Worm (Caenorhabditis elegans) whole organism, early embryonic: Measurements from ENCODE around the gene K01D12.5.

Experiments
- aly-1 ChIP-seq: sonication (generic microtip); optimal IDR thresholded peaks from 2 replicates; lab custom pipeline; 2016; ENCODE audit warnings: missing genetic modification characterization, missing compliant biosample characterization
- ama-1 ChIP-seq: fragments of 150-350 bp; optimal IDR thresholded peaks from 2 replicates; lab custom pipeline; 2014
- ceh-36 ChIP-seq: sonication (generic microtip); optimal IDR thresholded peaks from 2 replicates; lab custom pipeline; 2016; ENCODE audit warnings: missing genetic modification characterization, inconsistent platforms, missing compliant biosample characterization
- ets-7 ChIP-seq: sonication (generic microtip); optimal IDR thresholded peaks from 2 replicates; lab custom pipeline; 2016; ENCODE audit warnings: missing genotype, missing genetic modification characterization, missing compliant biosample characterization
- flt-1 ChIP-seq: fragments of 200-800 bp; sonication (Bioruptor generic); IDR thresholded peaks from 2 replicates; pipeline ENCODE4 v1.3.6; 2022; ENCODE audit warnings: missing genetic modification characterization, missing compliant biosample characterization
- hmg-4 ChIP-seq: fragments of 200-800 bp; sonication (Bioruptor generic); optimal IDR thresholded peaks from 2 replicates; lab custom pipeline; 2018; ENCODE audit warnings: mild to moderate bottlenecking, missing genetic modification characterization, missing compliant biosample characterization
- hnd-1 ChIP-seq: sonication (generic microtip); optimal IDR thresholded peaks from 2 replicates; lab custom pipeline; 2016; ENCODE audit warnings: missing genetic modification characterization, missing compliant biosample characterization
- scrt-1 ChIP-seq: fragments of 200-800 bp; sonication (Bioruptor generic); IDR thresholded peaks from 2 replicates; pipeline ENCODE4 v1.3.6; 2022; ENCODE audit warnings: missing genetic modification characterization, missing compliant biosample characterization
- sea-1 ChIP-seq: fragments of 200-800 bp; sonication (Bioruptor generic); conservative IDR thresholded peaks from 2 replicates; pipeline ENCODE4 v1.3.6; 2022; ENCODE audit warnings: missing genetic modification characterization, missing compliant biosample characterization
- tbx-11 ChIP-seq: fragments of 200-800 bp; sonication (Bioruptor generic); IDR thresholded peaks from 2 replicates; pipeline ENCODE4 v1.3.6; 2022; ENCODE audit warnings: missing genetic modification characterization, missing compliant biosample characterization
- tbx-37 ChIP-seq: fragments of 200-800 bp; sonication (Bioruptor generic); conservative IDR thresholded peaks from 2 replicates; pipeline ENCODE4 v1.3.6; 2022; ENCODE audit warnings: missing genetic modification reagents, missing genetic modification characterization, missing compliant biosample characterization
- tra-4 ChIP-seq: sonication (generic microtip); optimal IDR thresholded peaks from 2 replicates; lab custom pipeline; 2017; ENCODE audit warnings: missing genetic modification characterization, missing compliant biosample characterization

DNA sequence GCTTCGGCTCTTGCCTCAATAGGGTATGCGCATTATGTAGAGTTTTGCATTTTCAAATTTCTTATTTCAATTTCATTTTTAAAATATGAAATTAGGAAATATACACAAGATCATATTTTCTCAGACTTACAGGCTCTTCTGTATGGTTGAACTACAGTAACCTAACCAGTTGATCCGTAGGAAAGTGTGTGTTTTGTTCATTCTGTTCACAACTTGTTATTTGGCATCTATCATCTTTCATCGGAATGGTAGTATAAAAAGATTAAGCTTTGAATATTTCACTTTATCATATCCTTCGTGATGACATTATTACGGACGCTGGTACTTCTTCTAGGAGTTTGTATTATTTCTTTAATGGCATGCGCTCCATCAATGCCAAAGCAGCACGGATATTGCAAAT is 8.3 kb downstream of the K01D12.5 start, which contains the start of gene K01D12.10:
- TF ChIP-seq flt-1, result no peak
- TF ChIP-seq ets-7 (tag; lab: Kevin White, UChicago), result no peak
- TF ChIP-seq hnd-1 (tag; lab: Kevin White, UChicago), result no peak
- TF ChIP-seq tbx-11, result no peak
- no peak for TF ChIP-seq ama-1 (lab: Kevin White, UChicago)
- no peak for TF ChIP-seq hmg-4 (GFP tag; lab: Kevin White, UChicago)
- TF ChIP-seq sea-1, result no peak
- no peak for TF ChIP-seq scrt-1 (GFP tag; lab: Robert Waterston, UW)
- no peak for TF ChIP-seq tbx-37 (GFP tag; lab: Robert Waterston, UW)
- TF ChIP-seq aly-1 (tag; lab: Kevin White, UChicago), result no peak
- no peak for TF ChIP-seq ceh-36 (tag; lab: Kevin White, UChicago)
- no peak for TF ChIP-seq tra-4 (tag; lab: Kevin White, UChicago)
